Fruit fly (Drosophila melanogaster): ENCODE data around the gene GILT2.

- TF ChIP-seq psq (GFP tag; optimal IDR thresholded peaks at IDR 0.05) (no peak), jim (GFP tag; optimal IDR thresholded peaks at IDR 0.05) (no peak), Dfd (GFP tag; optimal IDR thresholded peaks at IDR 0.05) (no peak), Hr78 (GFP tag; optimal IDR thresholded peaks at IDR 0.05) (no peak), fru (GFP tag; optimal IDR thresholded peaks at IDR 0.05) (peak; percentile 30), Myc (optimal IDR thresholded peaks at IDR 0.05) (no peak), h (GFP tag; optimal IDR thresholded peaks at IDR 0.05) (peak; percentile 41)
These were observed 43.2 kb downstream of the GILT2 start for dm6 chr3R:23721936-23722335.

Measured in whole organism, wandering third instar larva.